Worm (Caenorhabditis elegans) whole organism, late embryonic: ENCODE measurements around the gene pals-27.

ENCODE experiments used
- F13H6.1 ChIP-seq: sonication (generic microtip); optimal IDR thresholded peaks from 2 replicates; lab custom pipeline; 2016; ENCODE audit warnings: missing genetic modification characterization, missing compliant biosample characterization
- ceh-6 ChIP-seq: fragments of 200-800 bp; sonication (Bioruptor generic); optimal IDR thresholded peaks from 2 replicates; lab custom pipeline; 2018; ENCODE audit warnings: mild to moderate bottlenecking, missing genetic modification characterization, missing compliant biosample characterization
- fkh-10 ChIP-seq: fragments of 150-350 bp; optimal IDR thresholded peaks from 2 replicates; lab custom pipeline; 2014; ENCODE audit warnings: missing biosample characterization, missing genetic modification reagents, missing genetic modification characterization
- pha-2 ChIP-seq: sonication (generic microtip); optimal IDR thresholded peaks from 2 replicates; lab custom pipeline; 2017; ENCODE audit warnings: mild to moderate bottlenecking, missing genetic modification characterization, missing compliant biosample characterization
- pros-1 ChIP-seq: fragments of 150-350 bp; optimal IDR thresholded peaks from 2 replicates; lab custom pipeline; 2014; ENCODE audit warnings: missing biosample characterization, missing genetic modification reagents, missing genetic modification characterization
- sdc-2 ChIP-seq: sonication (generic microtip); optimal IDR thresholded peaks from 2 replicates; lab custom pipeline; 2016; ENCODE audit warnings: missing genotype, missing genetic modification characterization, missing compliant biosample characterization

DNA sequence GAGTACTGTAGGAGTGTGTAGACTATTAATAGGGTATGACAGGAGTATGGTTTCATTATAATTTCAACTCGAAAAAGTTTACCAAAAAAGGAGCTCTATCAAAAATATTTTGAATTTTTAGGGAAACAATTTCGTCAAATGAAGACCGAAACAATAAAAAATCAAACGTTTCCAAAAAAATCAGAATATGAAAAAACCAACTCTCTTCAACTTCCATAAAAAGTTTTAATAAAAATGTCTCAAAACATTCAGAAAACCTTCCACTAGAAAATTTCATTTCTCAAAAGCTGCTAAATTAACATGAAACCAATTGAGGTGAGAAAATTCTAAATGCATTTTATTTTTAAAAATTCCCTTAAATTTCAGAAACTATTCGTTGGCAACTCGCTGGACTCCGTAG lies 10.9 kb upstream of the pals-27 start, which contains the start of gene ckb-3:
- TF ChIP-seq pha-2 (no peak), sdc-2 (no peak), ceh-6 (GFP tag; lab: Kevin White, UChicago) (no peak), fkh-10 (GFP tag; lab: Kevin White, UChicago) (no peak), F13H6.1 (no peak), pros-1 (tag; lab: Kevin White, UChicago) (no peak)
